Worm (Caenorhabditis elegans) whole organism, young adult: ENCODE measurements around the gene clec-175.

Experiments
- B0035.1 ChIP-seq: sonication (generic microtip); optimal IDR thresholded peaks from 2 replicates; lab custom pipeline; 2016; ENCODE audit warnings: missing genetic modification characterization, mild to moderate bottlenecking, missing compliant biosample characterization, missing genotype, missing genetic modification reagents
- B0261.1 ChIP-seq: sonication (generic microtip); optimal IDR thresholded peaks from 2 replicates; lab custom pipeline; 2016; ENCODE audit warnings: mild to moderate bottlenecking, missing genetic modification characterization, moderate library complexity, missing compliant biosample characterization
- C17E4.6 ChIP-seq: fragments of 200-800 bp; sonication (Bioruptor generic); IDR thresholded peaks from 2 replicates; pipeline ENCODE4 v1.3.6; 2022; ENCODE audit warnings: missing genetic modification reagents, missing genetic modification characterization, missing compliant biosample characterization
- F55B11.4 ChIP-seq: sonication (generic microtip); optimal IDR thresholded peaks from 2 replicates; lab custom pipeline; 2016; ENCODE audit warnings: missing compliant biosample characterization, missing genetic modification characterization, borderline replicate concordance; ENCODE audit not compliant: insufficient read depth
- K12H6.12 ChIP-seq: fragments of 200-800 bp; sonication (Bioruptor generic); optimal IDR thresholded peaks from 2 replicates; lab custom pipeline; 2018; ENCODE audit warnings: mild to moderate bottlenecking, missing genetic modification characterization, missing compliant biosample characterization
- T07F8.4 ChIP-seq: sonication (generic microtip); optimal IDR thresholded peaks from 2 replicates; lab custom pipeline; 2016; ENCODE audit warnings: mild to moderate bottlenecking, missing genetic modification characterization, moderate library complexity, missing compliant biosample characterization
- Y53G8AR.9 ChIP-seq: fragments of 200-800 bp; sonication (Bioruptor generic); conservative IDR thresholded peaks from 2 replicates; pipeline ENCODE4 v1.3.6; 2022; ENCODE audit warnings: missing genetic modification reagents, missing genetic modification characterization, missing compliant biosample characterization
- Y56A3A.18 ChIP-seq: fragments of 200-800 bp; sonication (Bioruptor generic); IDR thresholded peaks from 2 replicates; pipeline ENCODE4 v1.3.6; 2022; ENCODE audit warnings: missing genetic modification reagents, missing genetic modification characterization, missing compliant biosample characterization
- Y95B8A.8 ChIP-seq: fragments of 200-800 bp; sonication (Bioruptor generic); IDR thresholded peaks from 2 replicates; pipeline ENCODE4 v1.3.6; 2022; ENCODE audit warnings: missing genetic modification reagents, missing genetic modification characterization, missing compliant biosample characterization
- ama-1 ChIP-seq, 3 experiments: fragments of 150-350 bp in 1 of 3; sonication (generic microtip) in 2 of 3; optimal IDR thresholded peaks; 2 replicates each; lab custom pipeline; 2014 to 2018; ENCODE audit warnings: missing biosample characterization in 2 of 3, missing genetic modification characterization in 2 of 3, missing genetic modification reagents in 2 of 3
- attf-3 ChIP-seq: fragments of 200-800 bp; sonication (Bioruptor generic); conservative IDR thresholded peaks from 2 replicates; pipeline ENCODE4 v1.3.6; 2022; ENCODE audit warnings: missing genetic modification reagents, missing genetic modification characterization, missing compliant biosample characterization
- attf-5 ChIP-seq: fragments of 200-800 bp; sonication (Bioruptor generic); optimal IDR thresholded peaks from 2 replicates; lab custom pipeline; 2018; ENCODE audit warnings: mild to moderate bottlenecking, missing genetic modification characterization, missing compliant biosample characterization
- bed-1 ChIP-seq: fragments of 200-800 bp; sonication (Bioruptor generic); IDR thresholded peaks from 2 replicates; pipeline ENCODE4 v1.3.6; 2022; ENCODE audit warnings: missing genetic modification reagents, missing genetic modification characterization, missing compliant biosample characterization
- bed-2 ChIP-seq: fragments of 200-800 bp; sonication (Bioruptor generic); IDR thresholded peaks from 2 replicates; pipeline ENCODE4 v1.3.6; 2022; ENCODE audit warnings: missing genetic modification reagents, missing genetic modification characterization, missing compliant biosample characterization
- cebp-2 ChIP-seq: fragments of 200-800 bp; sonication (Bioruptor generic); IDR thresholded peaks from 2 replicates; pipeline ENCODE4 v1.3.6; 2022; ENCODE audit warnings: missing genetic modification characterization, missing compliant biosample characterization
- ceh-100 ChIP-seq: fragments of 200-800 bp; sonication (Bioruptor generic); IDR thresholded peaks from 2 replicates; pipeline ENCODE4 v1.3.6; 2022; ENCODE audit warnings: missing genetic modification reagents, missing genetic modification characterization, missing compliant biosample characterization
- ceh-79 ChIP-seq: sonication (generic microtip); optimal IDR thresholded peaks from 2 replicates; lab custom pipeline; 2017; ENCODE audit warnings: mild to moderate bottlenecking, missing genetic modification characterization, missing compliant biosample characterization
- ceh-91 ChIP-seq: fragments of 200-800 bp; sonication (Bioruptor generic); IDR thresholded peaks from 2 replicates; pipeline ENCODE4 v1.3.6; 2022; ENCODE audit warnings: missing genetic modification reagents, missing genetic modification characterization, missing compliant biosample characterization
- chd-7 ChIP-seq: sonication (generic microtip); optimal IDR thresholded peaks from 2 replicates; lab custom pipeline; 2016; ENCODE audit warnings: mild to moderate bottlenecking, missing genetic modification characterization, moderate library complexity, missing compliant biosample characterization
- efl-1 ChIP-seq: fragments of 150-350 bp; optimal IDR thresholded peaks from 2 replicates; lab custom pipeline; 2014; ENCODE audit warnings: missing biosample characterization, missing genetic modification reagents, missing genetic modification characterization
- ekl-4 ChIP-seq: fragments of 200-800 bp; sonication (Bioruptor generic); IDR thresholded peaks from 2 replicates; pipeline ENCODE4 v1.3.6; 2022; ENCODE audit warnings: missing genetic modification reagents, missing genetic modification characterization, missing compliant biosample characterization
- fkh-3 ChIP-seq: sonication (generic microtip); optimal IDR thresholded peaks from 2 replicates; lab custom pipeline; 2016; ENCODE audit warnings: mild to moderate bottlenecking, missing genetic modification characterization, missing compliant biosample characterization
- hrde-1 ChIP-seq: sonication (generic microtip); optimal IDR thresholded peaks from 2 replicates; lab custom pipeline; 2016; ENCODE audit warnings: missing genetic modification characterization, mild to moderate bottlenecking, missing compliant biosample characterization, moderate library complexity, missing genotype, missing genetic modification reagents, borderline replicate concordance
- let-607 ChIP-seq, 2 experiments: fragments of 200-800 bp in 1 of 2; sonication (Bioruptor generic) in 1 of 2; sonication (generic microtip) in 1 of 2; optimal IDR thresholded peaks; 2 replicates each; lab custom pipeline; 2016 to 2018; ENCODE audit warnings: mild to moderate bottlenecking in 2 of 2, missing compliant biosample characterization in 2 of 2, missing genetic modification characterization in 2 of 2, moderate library complexity in 2 of 2, missing genotype in 1 of 2
- lin-40 ChIP-seq: sonication (generic microtip); optimal IDR thresholded peaks from 2 replicates; lab custom pipeline; 2016; ENCODE audit warnings: missing genetic modification characterization, mild to moderate bottlenecking, missing compliant biosample characterization, missing genotype, missing genetic modification reagents
- lir-1 ChIP-seq: fragments of 200-800 bp; sonication (Bioruptor generic); conservative IDR thresholded peaks from 2 replicates; pipeline ENCODE4 v1.3.6; 2022; ENCODE audit warnings: missing genetic modification reagents, missing genetic modification characterization, missing compliant biosample characterization
- madf-10 ChIP-seq: sonication (generic microtip); optimal IDR thresholded peaks from 2 replicates; lab custom pipeline; 2016; ENCODE audit warnings: mild to moderate bottlenecking, missing genetic modification characterization, missing compliant biosample characterization
- madf-6 ChIP-seq: fragments of 200-800 bp; sonication (Bioruptor generic); IDR thresholded peaks from 2 replicates; pipeline ENCODE4 v1.3.6; 2022; ENCODE audit warnings: missing genetic modification reagents, missing genetic modification characterization, missing compliant biosample characterization
- mes-4 ChIP-seq: sonication (generic microtip); optimal IDR thresholded peaks from 2 replicates; lab custom pipeline; 2016; ENCODE audit warnings: missing genotype, missing genetic modification characterization, missing compliant biosample characterization
- nfya-2 ChIP-seq: fragments of 200-800 bp; sonication (Bioruptor generic); IDR thresholded peaks from 2 replicates; pipeline ENCODE4 v1.3.6; 2022; ENCODE audit warnings: missing genetic modification reagents, missing genetic modification characterization, missing compliant biosample characterization
- nfyb-1 ChIP-seq: fragments of 200-800 bp; sonication (Bioruptor generic); IDR thresholded peaks from 2 replicates; pipeline ENCODE4 v1.3.6; 2022; ENCODE audit warnings: missing genetic modification reagents, missing genetic modification characterization, missing compliant biosample characterization
- nhr-120 ChIP-seq: fragments of 200-800 bp; sonication (Bioruptor generic); IDR thresholded peaks from 2 replicates; pipeline ENCODE4 v1.3.6; 2022; ENCODE audit warnings: missing genetic modification characterization, missing compliant biosample characterization
- nhr-179 ChIP-seq: sonication (generic microtip); optimal IDR thresholded peaks from 2 replicates; lab custom pipeline; 2016; ENCODE audit warnings: mild to moderate bottlenecking, missing genetic modification characterization, missing compliant biosample characterization
- nhr-27 ChIP-seq: fragments of 200-800 bp; sonication (Bioruptor generic); optimal IDR thresholded peaks from 2 replicates; lab custom pipeline; 2018; ENCODE audit warnings: mild to moderate bottlenecking, missing genetic modification characterization, moderate library complexity, missing compliant biosample characterization
- nhr-90 ChIP-seq: sonication (generic microtip); optimal IDR thresholded peaks from 2 replicates; lab custom pipeline; 2016; ENCODE audit warnings: missing genotype, mild to moderate bottlenecking, missing genetic modification characterization, missing compliant biosample characterization
- sea-2 ChIP-seq: fragments of 200-800 bp; sonication (Bioruptor generic); IDR thresholded peaks from 2 replicates; pipeline ENCODE4 v1.3.6; 2022; ENCODE audit warnings: missing genetic modification characterization, missing compliant biosample characterization
- snpc-1.3 ChIP-seq: sonication (generic microtip); optimal IDR thresholded peaks from 2 replicates; lab custom pipeline; 2017; ENCODE audit warnings: missing genetic modification characterization, mild to moderate bottlenecking, missing compliant biosample characterization, antibody characterized with exemption, moderate library complexity, missing genotype, missing genetic modification reagents; ENCODE audit not compliant: insufficient read depth
- snpc-4 ChIP-seq, 5 experiments: fragments of 150-350 bp in 1 of 5; sonication (generic microtip) in 4 of 5; optimal IDR thresholded peaks; 2 replicates each; lab custom pipeline; 2014 to 2018; ENCODE audit warnings: missing genetic modification characterization in 5 of 5, missing biosample characterization in 3 of 5, antibody characterized with exemption in 2 of 5, mild to moderate bottlenecking in 2 of 5, missing compliant biosample characterization in 2 of 5, missing genotype in 2 of 5, moderate library complexity in 2 of 5, missing genetic modification reagents in 1 of 5
- somi-1 ChIP-seq: fragments of 200-800 bp; sonication (Bioruptor generic); optimal IDR thresholded peaks from 2 replicates; lab custom pipeline; 2018; ENCODE audit warnings: mild to moderate bottlenecking, missing genetic modification characterization, missing compliant biosample characterization
- sptf-2 ChIP-seq: fragments of 200-800 bp; sonication (Bioruptor generic); optimal IDR thresholded peaks from 2 replicates; lab custom pipeline; 2018; ENCODE audit warnings: mild to moderate bottlenecking, missing genetic modification characterization, missing compliant biosample characterization
- unc-62 ChIP-seq: fragments of 150-350 bp; optimal IDR thresholded peaks from 2 replicates; lab custom pipeline; 2014; ENCODE audit warnings: missing biosample characterization, missing genetic modification reagents, missing genetic modification characterization
- ztf-18 ChIP-seq: sonication (generic microtip); optimal IDR thresholded peaks from 2 replicates; lab custom pipeline; 2016; ENCODE audit warnings: missing genotype, mild to moderate bottlenecking, missing genetic modification characterization, missing compliant biosample characterization
- ztf-22 ChIP-seq: fragments of 200-800 bp; sonication (Bioruptor generic); optimal IDR thresholded peaks from 2 replicates; lab custom pipeline; 2018; ENCODE audit warnings: mild to moderate bottlenecking, missing genetic modification characterization, moderate library complexity, missing compliant biosample characterization
- ztf-25 ChIP-seq: fragments of 200-800 bp; sonication (Bioruptor generic); IDR thresholded peaks from 2 replicates; pipeline ENCODE4 v1.3.6; 2022; ENCODE audit warnings: missing genetic modification reagents, missing genetic modification characterization, missing compliant biosample characterization

Gene clec-175

ce11 chrIV:4469770-4470709 lies 47.9 kb downstream of the clec-175 start (continued):
- TF ChIP-seq madf-10 (tag; lab: Kevin White, UChicago) = no peak
- TF ChIP-seq attf-5 (GFP tag; lab: Kevin White, UChicago) = peak; percentile 24
- TF ChIP-seq let-607 (tag; optimal IDR thresholded peaks at IDR 0.05; lab: Kevin White, UChicago) = no peak
- peak; percentile 47; the same call in 1 of the 2 replicates for TF ChIP-seq madf-6 (GFP tag; lab: Robert Waterston, UW)
- no peak for TF ChIP-seq sptf-2
- TF ChIP-seq T07F8.4 (tag; lab: Kevin White, UChicago) = no peak
- TF ChIP-seq F55B11.4 (tag; lab: Kevin White, UChicago) = no peak
- no peak for TF ChIP-seq ceh-91 (GFP tag; lab: Robert Waterston, UW)
- peak; percentile 42; the same call in 1 of the 2 replicates for TF ChIP-seq lir-1 (GFP tag; lab: Robert Waterston, UW)
- TF ChIP-seq B0035.1 = no peak
- TF ChIP-seq C17E4.6 (GFP tag; lab: Robert Waterston, UW) = no peak
- TF ChIP-seq ceh-79 (tag; lab: Kevin White, UChicago) = peak; percentile 43
- TF ChIP-seq Y53G8AR.9 = no peak; the same call in none of the 2 replicates
- no peak for TF ChIP-seq nhr-27 (tag; lab: Kevin White, UChicago)
- peak; percentile 43 for TF ChIP-seq ztf-18 (tag; lab: Kevin White, UChicago)
- peak; percentile 94 for TF ChIP-seq K12H6.12 (tag; lab: Kevin White, UChicago)
- TF ChIP-seq B0261.1 (tag; lab: Kevin White, UChicago) = no peak
- peak; percentile 29 for TF ChIP-seq chd-7 (tag; lab: Kevin White, UChicago)
- TF ChIP-seq hrde-1 (tag; lab: Kevin White, UChicago) = no peak
- no peak for TF ChIP-seq nfya-2 (GFP tag; lab: Robert Waterston, UW)
- TF ChIP-seq bed-2 (GFP tag; lab: Robert Waterston, UW) = no peak
- peak; percentile 86 for TF ChIP-seq ama-1 (optimal IDR thresholded peaks at IDR 0.05; lab: Kevin White, UChicago)
- no peak for TF ChIP-seq ama-1 (GFP tag; optimal IDR thresholded peaks at IDR 0.05; lab: Kevin White, UChicago)
- TF ChIP-seq nfyb-1 (GFP tag; lab: Robert Waterston, UW) = peak; percentile 76; the same call in 1 of the 2 replicates
- peak; percentile 15 for TF ChIP-seq lin-40 (tag; lab: Kevin White, UChicago)
- TF ChIP-seq Y95B8A.8 = no peak
- no peak for TF ChIP-seq nhr-120
- TF ChIP-seq ztf-22 = peak; percentile 14
- 0 out of 2 replicates have a peak, but pooled peaks have one; percentile 13 for TF ChIP-seq ceh-100 (GFP tag; lab: Robert Waterston, UW)
- no peak for TF ChIP-seq nhr-179 (tag; lab: Kevin White, UChicago)
- TF ChIP-seq Y56A3A.18 = no peak; the same call in 1 of the 2 replicates
- TF ChIP-seq cebp-2 (GFP tag; lab: Robert Waterston, UW) = no peak
- no peak for TF ChIP-seq unc-62
- TF ChIP-seq nhr-90 (tag; lab: Kevin White, UChicago) = peak; percentile 46
- TF ChIP-seq sea-2 (GFP tag; lab: Robert Waterston, UW) = peak; percentile 68; the same call in 1 of the 2 replicates
- no peak for TF ChIP-seq snpc-4 (GFP tag; optimal IDR thresholded peaks at IDR 0.05; lab: Kevin White, UChicago)
- peak in 1 of 4 experiments; percentile 37 for TF ChIP-seq snpc-4 (tag; optimal IDR thresholded peaks at IDR 0.05; lab: Kevin White, UChicago)
- TF ChIP-seq mes-4 = no peak
- TF ChIP-seq ztf-25 (GFP tag; lab: Robert Waterston, UW) = 0 out of 2 replicates have a peak, but pooled peaks have one; percentile 39
- no peak for TF ChIP-seq bed-1 (GFP tag; lab: Robert Waterston, UW)
- TF ChIP-seq attf-3 = 0 out of 2 replicates have a peak, but pooled peaks have one; percentile 10
- no peak for TF ChIP-seq fkh-3
- no peak for TF ChIP-seq efl-1 (GFP tag; lab: Kevin White, UChicago)
- peak; percentile 8; the same call in 1 of the 2 replicates for TF ChIP-seq ekl-4 (GFP tag; lab: Robert Waterston, UW)
- no peak for TF ChIP-seq snpc-1.3 (tag; lab: Kevin White, UChicago)
- TF ChIP-seq somi-1 = peak; percentile 82
